Worm (Caenorhabditis elegans): ENCODE data around the gene clp-1.

DNA sequence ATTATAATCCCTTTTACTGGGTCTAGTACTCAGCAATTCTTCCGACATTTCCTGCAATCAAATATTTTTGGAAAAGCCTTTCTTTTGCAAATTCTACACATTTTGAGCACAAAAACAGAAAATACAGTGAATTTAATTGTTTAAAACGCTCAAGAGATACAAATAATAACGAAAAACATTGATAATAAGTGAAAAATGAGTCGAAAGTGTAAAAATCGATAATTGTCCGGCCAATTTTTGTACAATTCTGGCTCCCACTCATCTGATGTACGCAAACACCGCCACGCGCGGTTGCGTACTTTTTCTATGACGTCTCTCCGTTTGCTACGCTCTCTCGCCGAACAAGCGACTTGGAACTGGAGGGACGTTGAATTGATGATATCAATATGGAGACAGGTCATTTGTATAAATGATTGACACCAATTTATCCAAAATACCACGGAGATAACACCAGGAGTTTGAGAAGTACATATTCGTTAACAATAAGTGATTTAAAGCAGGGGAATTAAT, 41.1 kb downstream of the clp-1 start, which contains the start of gene lin-36:
- TF ChIP-seq ZK546.5 (tag; optimal IDR thresholded peaks at IDR 0.05) (no peak), zag-1 (tag; optimal IDR thresholded peaks at IDR 0.05) (peak; percentile 16), lsy-2 (tag; optimal IDR thresholded peaks at IDR 0.05) (peak; percentile 77 to 92), lin-13 (GFP tag; optimal IDR thresholded peaks at IDR 0.05) (peak; percentile 85), unc-55 (GFP tag; optimal IDR thresholded peaks at IDR 0.05) (peak; percentile 89), nhr-10 (tag; optimal IDR thresholded peaks at IDR 0.05) (no peak), lin-11 (tag; optimal IDR thresholded peaks at IDR 0.05) (peak; percentile 51)
